Worm (Caenorhabditis elegans) whole organism, L2 larva: ENCODE results near the gene R09E10.2.

Source experiments
- ceh-82 ChIP-seq: fragments of 150-350 bp; optimal IDR thresholded peaks from 2 replicates; lab custom pipeline; 2014; ENCODE audit warnings: missing biosample characterization, missing genetic modification characterization
- fos-1 ChIP-seq: fragments of 150-350 bp; optimal IDR thresholded peaks from 2 replicates; lab custom pipeline; 2014; ENCODE audit warnings: missing biosample characterization, missing genetic modification characterization

DNA sequence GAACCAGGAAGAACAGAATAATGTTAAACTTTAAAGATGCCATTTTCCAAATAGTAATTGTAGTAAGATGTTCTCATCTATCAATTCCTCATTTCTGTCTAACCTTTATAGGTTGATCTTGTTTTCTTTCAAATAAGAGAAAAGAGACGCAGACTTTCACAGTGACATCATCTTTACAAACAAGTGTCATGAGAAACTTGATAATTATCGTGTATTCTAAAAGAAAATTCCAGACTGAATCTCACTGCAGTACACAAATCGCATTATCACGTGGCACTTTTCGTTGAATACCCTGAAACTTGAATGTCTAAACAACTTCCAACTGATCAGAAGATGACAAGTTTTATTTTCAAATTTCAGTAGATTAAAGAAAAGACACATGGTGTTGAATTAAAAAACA lies 23.0 kb downstream of the R09E10.2 start, which contains the start of gene R09E10.13:
- TF ChIP-seq fos-1 (tag; lab: Kevin White, UChicago), result no peak
- no peak for TF ChIP-seq ceh-82 (tag; lab: Kevin White, UChicago)
